Worm (Caenorhabditis elegans) whole organism, late embryonic: ENCODE results near the gene C49F8.1.

Experiments
- Y22D7AL.16 ChIP-seq: sonication (generic microtip); optimal IDR thresholded peaks from 2 replicates; lab custom pipeline; 2016; ENCODE audit warnings: missing genetic modification characterization, missing compliant biosample characterization
- ama-1 ChIP-seq: fragments of 150-350 bp; optimal IDR thresholded peaks from 2 replicates; lab custom pipeline; 2014
- dmd-4 ChIP-seq: sonication (generic microtip); optimal IDR thresholded peaks from 2 replicates; lab custom pipeline; 2016; ENCODE audit warnings: borderline replicate concordance, missing genetic modification characterization, missing compliant biosample characterization
- dve-1 ChIP-seq: sonication (generic microtip); optimal IDR thresholded peaks from 2 replicates; lab custom pipeline; 2017; ENCODE audit warnings: antibody characterized with exemption, mild to moderate bottlenecking, missing genetic modification characterization, missing compliant biosample characterization
- ets-4 ChIP-seq: sonication (generic microtip); optimal IDR thresholded peaks from 2 replicates; lab custom pipeline; 2016; ENCODE audit warnings: missing genetic modification characterization, missing compliant biosample characterization
- gmeb-2 ChIP-seq: sonication (generic microtip); optimal IDR thresholded peaks from 2 replicates; lab custom pipeline; 2016; ENCODE audit warnings: missing genetic modification characterization, inconsistent platforms, missing compliant biosample characterization
- mec-3 ChIP-seq: sonication (generic microtip); optimal IDR thresholded peaks from 2 replicates; lab custom pipeline; 2016; ENCODE audit warnings: borderline replicate concordance, missing genetic modification characterization, missing compliant biosample characterization
- pat-9 ChIP-seq: fragments of 200-800 bp; sonication (Bioruptor generic); optimal IDR thresholded peaks from 2 replicates; lab custom pipeline; 2018; ENCODE audit warnings: mild to moderate bottlenecking, missing genetic modification characterization, moderate library complexity, missing compliant biosample characterization
- pqm-1 ChIP-seq: sonication (generic microtip); optimal IDR thresholded peaks from 2 replicates; lab custom pipeline; 2016; ENCODE audit warnings: missing genetic modification characterization, missing compliant biosample characterization

ce11 chrX:13384743-13385142, 19.9 kb upstream of the C49F8.1 start:
- TF ChIP-seq pqm-1 (tag; lab: Kevin White, UChicago): no peak
- TF ChIP-seq gmeb-2 (tag; lab: Kevin White, UChicago): no peak
- no peak for TF ChIP-seq ama-1 (lab: Kevin White, UChicago)
- TF ChIP-seq ets-4 (tag; lab: Kevin White, UChicago): no peak
- no peak for TF ChIP-seq dmd-4 (tag; lab: Kevin White, UChicago)
- no peak for TF ChIP-seq Y22D7AL.16
- TF ChIP-seq mec-3 (tag; lab: Kevin White, UChicago): no peak
- TF ChIP-seq pat-9 (tag; lab: Kevin White, UChicago): no peak
- no peak for TF ChIP-seq dve-1 (tag; lab: Kevin White, UChicago)
